Worm (Caenorhabditis elegans) whole organism, mixed stage, embryonic: ENCODE measurements around the gene R08A2.5.
A peak's percentile ranks its signal among the peaks of the same experiment; 100 is the strongest.

Experiments used
- M03D4.4 ChIP-seq: sonication (generic microtip); optimal IDR thresholded peaks from 2 replicates; lab custom pipeline; 2017; ENCODE audit warnings: mild to moderate bottlenecking, missing genetic modification characterization, missing compliant biosample characterization
- bed-3 ChIP-seq: fragments of 200-800 bp; sonication (Bioruptor generic); optimal IDR thresholded peaks from 3 replicates; lab custom pipeline; 2018; ENCODE audit warnings: mild to moderate bottlenecking, missing genetic modification characterization, moderate library complexity, missing compliant biosample characterization
- blmp-1 ChIP-seq: fragments of 150-350 bp; optimal IDR thresholded peaks from 2 replicates; lab custom pipeline; 2014; ENCODE audit warnings: missing biosample characterization, missing genetic modification characterization
- ceh-39 ChIP-seq: fragments of 150-350 bp; optimal IDR thresholded peaks from 2 replicates; lab custom pipeline; 2014; ENCODE audit warnings: missing biosample characterization, missing genetic modification characterization
- ceh-43 ChIP-seq: fragments of 200-800 bp; sonication (Bioruptor generic); optimal IDR thresholded peaks from 2 replicates; lab custom pipeline; 2018; ENCODE audit warnings: mild to moderate bottlenecking, missing genetic modification characterization, moderate library complexity, missing compliant biosample characterization
- ceh-83 ChIP-seq: fragments of 200-800 bp; sonication (Bioruptor generic); optimal IDR thresholded peaks from 2 replicates; lab custom pipeline; 2018; ENCODE audit warnings: mild to moderate bottlenecking, missing genetic modification characterization, missing compliant biosample characterization
- ces-1 ChIP-seq: fragments of 150-350 bp; optimal IDR thresholded peaks from 2 replicates; lab custom pipeline; 2014; ENCODE audit warnings: missing biosample characterization, missing genetic modification reagents, missing genetic modification characterization
- cnd-1 ChIP-seq: fragments of 200-800 bp; sonication (Bioruptor generic); optimal IDR thresholded peaks from 2 replicates; lab custom pipeline; 2018; ENCODE audit warnings: mild to moderate bottlenecking, missing genetic modification characterization, missing compliant biosample characterization
- drap-1 ChIP-seq: fragments of 200-800 bp; sonication (Bioruptor generic); optimal IDR thresholded peaks from 3 replicates; lab custom pipeline; 2018; ENCODE audit warnings: mild to moderate bottlenecking, missing genetic modification characterization, missing compliant biosample characterization
- elt-1 ChIP-seq: sonication (generic microtip); optimal IDR thresholded peaks from 2 replicates; lab custom pipeline; 2017; ENCODE audit warnings: missing genetic modification characterization, mild to moderate bottlenecking, missing compliant biosample characterization, antibody characterized with exemption, moderate library complexity, borderline replicate concordance; ENCODE audit not compliant: insufficient read depth
- elt-3 ChIP-seq: fragments of 150-350 bp; optimal IDR thresholded peaks from 2 replicates; lab custom pipeline; 2014; ENCODE audit warnings: missing biosample characterization, missing genetic modification characterization
- flh-1 ChIP-seq: fragments of 200-800 bp; sonication (Bioruptor generic); optimal IDR thresholded peaks from 2 replicates; lab custom pipeline; 2018; ENCODE audit warnings: mild to moderate bottlenecking, missing genetic modification characterization, moderate library complexity, missing compliant biosample characterization
- ham-2 ChIP-seq: fragments of 200-800 bp; sonication (Bioruptor generic); optimal IDR thresholded peaks from 2 replicates; lab custom pipeline; 2018; ENCODE audit warnings: mild to moderate bottlenecking, missing genetic modification characterization, missing compliant biosample characterization
- hlh-1 ChIP-seq: fragments of 150-350 bp; optimal IDR thresholded peaks from 2 replicates; lab custom pipeline; 2014; ENCODE audit warnings: missing biosample characterization, missing genetic modification reagents, missing genetic modification characterization
- lin-13 ChIP-seq: fragments of 150-350 bp; optimal IDR thresholded peaks from 2 replicates; lab custom pipeline; 2014; ENCODE audit warnings: missing biosample characterization, missing genetic modification characterization
- lin-32 ChIP-seq: fragments of 200-800 bp; sonication (Bioruptor generic); optimal IDR thresholded peaks from 2 replicates; lab custom pipeline; 2018; ENCODE audit warnings: mild to moderate bottlenecking, missing genetic modification characterization, missing compliant biosample characterization
- lsy-2 ChIP-seq: fragments of 150-350 bp; optimal IDR thresholded peaks from 2 replicates; lab custom pipeline; 2014; ENCODE audit warnings: missing biosample characterization, missing genetic modification characterization
- mab-5 ChIP-seq: fragments of 150-350 bp; optimal IDR thresholded peaks from 2 replicates; lab custom pipeline; 2014; ENCODE audit warnings: missing biosample characterization, missing genetic modification characterization
- mep-1 ChIP-seq: fragments of 150-350 bp; optimal IDR thresholded peaks from 2 replicates; lab custom pipeline; 2017; ENCODE audit warnings: missing biosample characterization, missing genetic modification reagents, missing genetic modification characterization, inconsistent platforms
- mls-2 ChIP-seq: sonication (generic microtip); optimal IDR thresholded peaks from 2 replicates; lab custom pipeline; 2016; ENCODE audit warnings: mild to moderate bottlenecking, missing genetic modification characterization, moderate library complexity, missing compliant biosample characterization
- nhr-12 ChIP-seq: fragments of 150-350 bp; optimal IDR thresholded peaks from 2 replicates; lab custom pipeline; 2014; ENCODE audit warnings: missing biosample characterization, missing genetic modification characterization
- nhr-2 ChIP-seq: fragments of 150-350 bp; optimal IDR thresholded peaks from 2 replicates; lab custom pipeline; 2014; ENCODE audit warnings: missing biosample characterization, missing genetic modification characterization
- nhr-237 ChIP-seq: fragments of 150-350 bp; optimal IDR thresholded peaks from 2 replicates; lab custom pipeline; 2014; ENCODE audit warnings: missing biosample characterization, missing genetic modification characterization
- nhr-28 ChIP-seq: fragments of 150-350 bp; optimal IDR thresholded peaks from 2 replicates; lab custom pipeline; 2014; ENCODE audit warnings: missing biosample characterization, missing genetic modification characterization
- nhr-76 ChIP-seq: sonication (generic microtip); optimal IDR thresholded peaks from 2 replicates; lab custom pipeline; 2017; ENCODE audit warnings: missing biosample characterization, missing genetic modification characterization
- pha-4 ChIP-seq: fragments of 150-350 bp; optimal IDR thresholded peaks from 2 replicates; lab custom pipeline; 2018; ENCODE audit warnings: missing biosample characterization, missing genetic modification reagents, missing genetic modification characterization
- sem-2 ChIP-seq: fragments of 200-800 bp; sonication (Bioruptor generic); optimal IDR thresholded peaks from 2 replicates; lab custom pipeline; 2018; ENCODE audit warnings: mild to moderate bottlenecking, missing genetic modification characterization, missing compliant biosample characterization
- snpc-4 ChIP-seq: fragments of 150-350 bp; optimal IDR thresholded peaks from 2 replicates; lab custom pipeline; 2014; ENCODE audit warnings: missing biosample characterization, missing genetic modification characterization
- sptf-1 ChIP-seq: sonication (generic microtip); optimal IDR thresholded peaks from 2 replicates; lab custom pipeline; 2017; ENCODE audit warnings: mild to moderate bottlenecking, missing genetic modification characterization, moderate library complexity, missing compliant biosample characterization
- tbx-8 ChIP-seq: fragments of 200-800 bp; sonication (Bioruptor generic); optimal IDR thresholded peaks from 2 replicates; lab custom pipeline; 2018; ENCODE audit warnings: mild to moderate bottlenecking, missing genetic modification characterization, moderate library complexity, missing compliant biosample characterization
- unc-120 ChIP-seq: sonication (generic microtip); optimal IDR thresholded peaks from 2 replicates; lab custom pipeline; 2017; ENCODE audit warnings: missing genetic modification characterization, missing compliant biosample characterization; ENCODE audit not compliant: poor library complexity, severe bottlenecking
- unc-39 ChIP-seq: fragments of 150-350 bp; optimal IDR thresholded peaks from 2 replicates; lab custom pipeline; 2014; ENCODE audit warnings: missing biosample characterization, missing genetic modification characterization
- unc-62 ChIP-seq: fragments of 150-350 bp; optimal IDR thresholded peaks from 2 replicates; lab custom pipeline; 2014; ENCODE audit warnings: missing biosample characterization, missing genetic modification reagents, missing genetic modification characterization
- zip-8 ChIP-seq: fragments of 150-350 bp; optimal IDR thresholded peaks from 2 replicates; lab custom pipeline; 2014; ENCODE audit warnings: missing biosample characterization, missing genetic modification characterization
- ztf-11 ChIP-seq: fragments of 150-350 bp; optimal IDR thresholded peaks from 2 replicates; lab custom pipeline; 2014; ENCODE audit warnings: missing biosample characterization, missing genetic modification characterization

Gene R08A2.5

ce11 chrV:14682870-14683269, 29.5 kb upstream of the R08A2.5 start:
- TF ChIP-seq M03D4.4 (no peak), drap-1 (GFP tag; lab: Kevin White, UChicago) (no peak), zip-8 (tag; lab: Kevin White, UChicago) (no peak), mls-2 (no peak), sem-2 (no peak), lin-13 (no peak), ceh-83 (no peak), flh-1 (GFP tag; lab: Kevin White, UChicago) (no peak), tbx-8 (no peak), ceh-43 (GFP tag; lab: Kevin White, UChicago) (no peak), lin-32 (GFP tag; lab: Kevin White, UChicago) (no peak), ham-2 (GFP tag; lab: Kevin White, UChicago) (no peak)

ce11 chrV:14683291-14683690, 29.1 kb upstream of the R08A2.5 start:
- TF ChIP-seq ces-1 (GFP tag; lab: Kevin White, UChicago) = no peak
- TF ChIP-seq drap-1 (GFP tag; lab: Kevin White, UChicago) = no peak
- TF ChIP-seq lin-13 = no peak
- no peak for TF ChIP-seq mep-1 (tag; lab: Kevin White, UChicago)
- no peak for TF ChIP-seq snpc-4 (tag; lab: Kevin White, UChicago)
- no peak for TF ChIP-seq blmp-1 (tag; lab: Kevin White, UChicago)
- TF ChIP-seq M03D4.4 = no peak

ce11 chrV:14683926-14684325, 28.5 kb upstream of the R08A2.5 start:
- TF ChIP-seq sptf-1 = no peak
- TF ChIP-seq, all 35 proteins: peak for 0

- TF ChIP-seq zip-8 (tag; lab: Kevin White, UChicago) (no peak), nhr-76 (tag; lab: Kevin White, UChicago) (no peak), unc-120 (no peak), sptf-1 (no peak), ztf-11 (no peak), nhr-12 (tag; lab: Kevin White, UChicago) (no peak), pha-4 (tag; lab: Kevin White, UChicago) (no peak), nhr-28 (tag; lab: Kevin White, UChicago) (no peak), unc-62 (GFP tag; lab: Kevin White, UChicago) (no peak), flh-1 (GFP tag; lab: Kevin White, UChicago) (no peak), lsy-2 (tag; lab: Kevin White, UChicago) (no peak), ceh-39 (tag; lab: Kevin White, UChicago) (no peak), nhr-237 (tag; lab: Kevin White, UChicago) (no peak), mep-1 (tag; lab: Kevin White, UChicago) (no peak), mab-5 (no peak), bed-3 (no peak), tbx-8 (no peak), cnd-1 (tag; lab: Kevin White, UChicago) (no peak), ham-2 (GFP tag; lab: Kevin White, UChicago) (no peak), ceh-83 (no peak)
Measured at ce11 chrV:14684359-14685312, 27.8 kb upstream of the R08A2.5 start, which contains the start of gene hsp-90. TSS of gene hsp-90 (plus strand) at chrV:14684918.

ce11 chrV:14685435-14686058, 26.9 kb upstream of the R08A2.5 start, which contains the start of gene C47E8.4:
TSS of gene C47E8.4 (minus strand) at chrV:14685485.
- no peak for TF ChIP-seq ham-2 (GFP tag; lab: Kevin White, UChicago)
- peak; percentile 56 for TF ChIP-seq bed-3
- TF ChIP-seq elt-1 (tag; lab: Kevin White, UChicago) = no peak
- peak; percentile 92 for TF ChIP-seq unc-120
- TF ChIP-seq unc-39 (tag; lab: Kevin White, UChicago) = no peak
- peak; percentile 92 for TF ChIP-seq unc-62 (GFP tag; lab: Kevin White, UChicago)
- TF ChIP-seq snpc-4 (tag; lab: Kevin White, UChicago) = no peak
- TF ChIP-seq sptf-1 = peak; percentile 83
- no peak for TF ChIP-seq nhr-76 (tag; lab: Kevin White, UChicago)
- peak; percentile 58 for TF ChIP-seq mls-2
- TF ChIP-seq drap-1 (GFP tag; lab: Kevin White, UChicago) = peak; percentile 86
- peak; percentile 97 for TF ChIP-seq pha-4 (tag; lab: Kevin White, UChicago)
- TF ChIP-seq ztf-11 = peak; percentile 36
- no peak for TF ChIP-seq mab-5
- peak; percentile 97 for TF ChIP-seq nhr-237 (tag; lab: Kevin White, UChicago)
- TF ChIP-seq ces-1 (GFP tag; lab: Kevin White, UChicago) = peak; percentile 99
- TF ChIP-seq elt-3 (tag; lab: Kevin White, UChicago) = peak; percentile 50
- TF ChIP-seq lin-32 (GFP tag; lab: Kevin White, UChicago) = no peak
- no peak for TF ChIP-seq tbx-8
- no peak for TF ChIP-seq flh-1 (GFP tag; lab: Kevin White, UChicago)
- TF ChIP-seq zip-8 (tag; lab: Kevin White, UChicago) = no peak
- peak; percentile 65 for TF ChIP-seq cnd-1 (tag; lab: Kevin White, UChicago)
- peak; percentile 62 for TF ChIP-seq nhr-2 (tag; lab: Kevin White, UChicago)
- TF ChIP-seq nhr-28 (tag; lab: Kevin White, UChicago) = no peak
- peak; percentile 92 for TF ChIP-seq lsy-2 (tag; lab: Kevin White, UChicago)
- peak; percentile 73 for TF ChIP-seq ceh-83
- peak; percentile 28 for TF ChIP-seq ceh-43 (GFP tag; lab: Kevin White, UChicago)
- TF ChIP-seq hlh-1 (tag; lab: Kevin White, UChicago) = peak; percentile 72
- TF ChIP-seq ceh-39 (tag; lab: Kevin White, UChicago) = peak; percentile 91
- peak; percentile 0 for TF ChIP-seq blmp-1 (tag; lab: Kevin White, UChicago)
- TF ChIP-seq nhr-12 (tag; lab: Kevin White, UChicago) = no peak
- TF ChIP-seq mep-1 (tag; lab: Kevin White, UChicago) = peak; percentile 99
